Worm (Caenorhabditis elegans): ENCODE data around the gene srh-248.
"Not testable (repeated sequence)": the region's sequence is repeated elsewhere in the genome, so short reads cannot be mapped to it uniquely, and the experiment has no call there.

srh-248 gene

ce11 chrV:2960894-2961293 is 5.7 kb upstream of the srh-248 start, which contains the start of gene srw-144:
Gene srw-144 (minus strand): TSS chrV:2960994.
- TF ChIP-seq ets-7 (tag; optimal IDR thresholded peaks at IDR 0.05) (no peak), ceh-36 (tag; optimal IDR thresholded peaks at IDR 0.05) (no peak), tra-4 (tag; optimal IDR thresholded peaks at IDR 0.05) (no peak), hnd-1 (tag; optimal IDR thresholded peaks at IDR 0.05) (no peak), aly-1 (tag; optimal IDR thresholded peaks at IDR 0.05) (no peak), hmbx-1 (tag; optimal IDR thresholded peaks at IDR 0.05) (no peak), scrt-1 (GFP tag; IDR thresholded peaks at IDR 0.05) (no peak), hmg-4 (GFP tag; optimal IDR thresholded peaks at IDR 0.05) (no peak), ama-1 (optimal IDR thresholded peaks at IDR 0.05) (no peak), tbx-37 (GFP tag; conservative IDR thresholded peaks at IDR 0.05) (no peak), tbx-11 (GFP tag; IDR thresholded peaks at IDR 0.05) (no peak), F13C5.2 (tag; optimal IDR thresholded peaks at IDR 0.05) (no peak), ceh-13 (GFP tag; optimal IDR thresholded peaks at IDR 0.05) (no peak), pes-1 (GFP tag; IDR thresholded peaks at IDR 0.05) (no peak), flt-1 (GFP tag; IDR thresholded peaks at IDR 0.05) (no peak), B0310.2 (tag; optimal IDR thresholded peaks at IDR 0.05) (no peak), sea-1 (GFP tag; conservative IDR thresholded peaks at IDR 0.05) (no peak)

ce11 chrV:2958202-2958601 is 3.0 kb upstream of the srh-248 start, which contains the start of gene srw-142:
Gene srw-142 (minus strand): TSS chrV:2958302.
- no peak for TF ChIP-seq ceh-13 (GFP tag; optimal IDR thresholded peaks at IDR 0.05)
- no peak for TF ChIP-seq aly-1 (tag; optimal IDR thresholded peaks at IDR 0.05)
- TF ChIP-seq tbx-11 (GFP tag; IDR thresholded peaks at IDR 0.05): no peak
- no peak for TF ChIP-seq sea-1 (GFP tag; conservative IDR thresholded peaks at IDR 0.05)
- TF ChIP-seq ama-1 (optimal IDR thresholded peaks at IDR 0.05): no peak
- TF ChIP-seq tra-4 (tag; optimal IDR thresholded peaks at IDR 0.05): no peak
- TF ChIP-seq scrt-1 (GFP tag; IDR thresholded peaks at IDR 0.05): no peak
- no peak for TF ChIP-seq ets-7 (tag; optimal IDR thresholded peaks at IDR 0.05)
- no peak for TF ChIP-seq hmbx-1 (tag; optimal IDR thresholded peaks at IDR 0.05)
- no peak for TF ChIP-seq pes-1 (GFP tag; IDR thresholded peaks at IDR 0.05)
- no peak for TF ChIP-seq F13C5.2 (tag; optimal IDR thresholded peaks at IDR 0.05)
- no peak for TF ChIP-seq hnd-1 (tag; optimal IDR thresholded peaks at IDR 0.05)
- TF ChIP-seq hmg-4 (GFP tag; optimal IDR thresholded peaks at IDR 0.05): no peak
- no peak for TF ChIP-seq ceh-36 (tag; optimal IDR thresholded peaks at IDR 0.05)
- TF ChIP-seq tbx-37 (GFP tag; conservative IDR thresholded peaks at IDR 0.05): no peak
- no peak for TF ChIP-seq B0310.2 (tag; optimal IDR thresholded peaks at IDR 0.05)

ce11 chrV:2952102-2952501 is 3.1 kb downstream of the srh-248 start, which contains the start of gene srw-122:
Gene srw-122 (minus strand): TSS chrV:2952202.
- TF ChIP-seq pes-1 (GFP tag; IDR thresholded peaks at IDR 0.05); ama-1 (optimal IDR thresholded peaks at IDR 0.05); hmg-4 (GFP tag; optimal IDR thresholded peaks at IDR 0.05): not testable (repeated sequence)

DNA sequence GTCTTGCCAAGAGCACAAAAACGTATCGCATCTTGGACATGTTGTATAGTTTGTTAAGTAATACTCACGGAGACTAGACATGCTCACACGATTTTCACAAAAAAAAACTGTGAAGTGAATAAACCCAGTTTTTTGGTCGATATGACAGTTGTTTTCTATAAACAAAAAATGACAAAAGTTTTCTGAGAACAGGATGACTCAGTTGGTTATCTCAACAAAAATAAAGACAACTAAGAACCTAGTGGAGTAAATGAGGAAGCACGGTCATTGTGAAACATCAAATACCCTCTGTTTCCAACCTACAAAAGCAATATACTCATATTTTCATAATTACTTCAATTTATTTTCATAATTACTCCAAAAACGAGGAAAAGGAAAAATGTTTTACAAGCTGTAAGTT is 9.6 kb downstream of the srh-248 start, which contains the start of gene srh-87:
srh-87 (minus strand) TSS at position 101 of the 400 bp plus-strand sequence.
- TF ChIP-seq scrt-1 (GFP tag; IDR thresholded peaks at IDR 0.05) (no peak), hnd-1 (tag; optimal IDR thresholded peaks at IDR 0.05) (no peak), hmg-4 (GFP tag; optimal IDR thresholded peaks at IDR 0.05) (no peak), aly-1 (tag; optimal IDR thresholded peaks at IDR 0.05) (no peak), F13C5.2 (tag; optimal IDR thresholded peaks at IDR 0.05) (no peak), tra-4 (tag; optimal IDR thresholded peaks at IDR 0.05) (no peak), ceh-36 (tag; optimal IDR thresholded peaks at IDR 0.05) (no peak), ceh-13 (GFP tag; optimal IDR thresholded peaks at IDR 0.05) (no peak), hmbx-1 (tag; optimal IDR thresholded peaks at IDR 0.05) (no peak), ama-1 (optimal IDR thresholded peaks at IDR 0.05) (no peak), tbx-37 (GFP tag; conservative IDR thresholded peaks at IDR 0.05) (no peak), flt-1 (GFP tag; IDR thresholded peaks at IDR 0.05) (no peak), pes-1 (GFP tag; IDR thresholded peaks at IDR 0.05) (no peak), sea-1 (GFP tag; conservative IDR thresholded peaks at IDR 0.05) (no peak), tbx-11 (GFP tag; IDR thresholded peaks at IDR 0.05) (no peak), B0310.2 (tag; optimal IDR thresholded peaks at IDR 0.05) (no peak), ets-7 (tag; optimal IDR thresholded peaks at IDR 0.05) (no peak)

ce11 chrV:2943859-2944258 is 11.4 kb downstream of the srh-248 start, which contains the start of gene srw-137:
Gene srw-137 (minus strand): TSS chrV:2943959.
- TF ChIP-seq hmg-4 (GFP tag; optimal IDR thresholded peaks at IDR 0.05) (no peak), tbx-11 (GFP tag; IDR thresholded peaks at IDR 0.05) (no peak), ceh-36 (tag; optimal IDR thresholded peaks at IDR 0.05) (no peak), scrt-1 (GFP tag; IDR thresholded peaks at IDR 0.05) (no peak), hnd-1 (tag; optimal IDR thresholded peaks at IDR 0.05) (no peak), B0310.2 (tag; optimal IDR thresholded peaks at IDR 0.05) (no peak), ama-1 (optimal IDR thresholded peaks at IDR 0.05) (no peak), ets-7 (tag; optimal IDR thresholded peaks at IDR 0.05) (no peak), tbx-37 (GFP tag; conservative IDR thresholded peaks at IDR 0.05) (no peak), flt-1 (GFP tag; IDR thresholded peaks at IDR 0.05) (no peak), hmbx-1 (tag; optimal IDR thresholded peaks at IDR 0.05) (no peak), ceh-13 (GFP tag; optimal IDR thresholded peaks at IDR 0.05) (no peak), aly-1 (tag; optimal IDR thresholded peaks at IDR 0.05) (no peak)

DNA sequence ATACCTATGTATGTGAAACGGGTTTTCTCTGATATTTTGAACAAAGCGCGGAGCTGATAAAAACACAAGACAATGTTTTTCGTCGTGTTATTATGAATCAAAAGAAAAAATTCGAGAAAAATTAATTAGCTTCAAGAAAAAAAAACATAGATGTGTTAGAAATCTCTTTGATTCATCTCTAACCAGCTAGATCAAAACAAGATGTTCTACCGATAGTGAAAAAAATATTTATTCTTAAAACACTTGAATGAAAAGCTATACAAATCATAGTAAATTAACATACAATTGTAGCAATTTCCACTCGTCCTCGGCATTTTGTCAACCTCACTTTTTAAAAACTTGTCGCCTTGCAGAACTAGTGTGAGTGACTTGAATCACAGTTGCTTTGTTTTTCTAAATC is 13.0 kb downstream of the srh-248 start:
- no peak for TF ChIP-seq tra-4 (tag; optimal IDR thresholded peaks at IDR 0.05)
- no peak for TF ChIP-seq hmbx-1 (tag; optimal IDR thresholded peaks at IDR 0.05)
- no peak for TF ChIP-seq tbx-11 (GFP tag; IDR thresholded peaks at IDR 0.05)
- no peak for TF ChIP-seq B0310.2 (tag; optimal IDR thresholded peaks at IDR 0.05)
- TF ChIP-seq ets-7 (tag; optimal IDR thresholded peaks at IDR 0.05): no peak

DNA sequence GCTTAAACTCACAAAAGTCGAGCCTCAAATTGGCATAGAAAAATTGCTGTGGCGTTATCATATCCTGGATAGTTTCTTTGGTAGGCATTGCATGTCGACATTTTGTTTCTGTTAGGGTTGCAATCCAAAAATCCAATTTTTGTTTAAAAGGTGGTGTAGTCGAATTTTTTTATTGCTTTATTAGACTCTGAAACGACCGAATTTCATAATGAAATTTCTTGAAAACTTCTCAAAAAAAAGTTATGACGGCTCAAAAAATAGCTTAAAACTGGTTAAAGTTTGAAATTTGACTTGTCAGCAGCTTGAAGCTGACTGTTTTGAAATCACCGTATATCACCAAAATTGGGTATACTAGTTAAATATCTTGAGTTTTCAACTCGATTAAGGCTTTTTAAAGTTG is 13.8 kb downstream of the srh-248 start, which contains the start of gene srw-143:
srw-143 (minus strand) TSS at position 101 of the 400 bp plus-strand sequence.
- TF ChIP-seq hnd-1 (tag; optimal IDR thresholded peaks at IDR 0.05) (no peak), sea-1 (GFP tag; conservative IDR thresholded peaks at IDR 0.05) (no peak), tbx-37 (GFP tag; conservative IDR thresholded peaks at IDR 0.05) (no peak), hmg-4 (GFP tag; optimal IDR thresholded peaks at IDR 0.05) (no peak), B0310.2 (tag; optimal IDR thresholded peaks at IDR 0.05) (no peak), ceh-36 (tag; optimal IDR thresholded peaks at IDR 0.05) (no peak), flt-1 (GFP tag; IDR thresholded peaks at IDR 0.05) (no peak), hmbx-1 (tag; optimal IDR thresholded peaks at IDR 0.05) (no peak), aly-1 (tag; optimal IDR thresholded peaks at IDR 0.05) (no peak), tra-4 (tag; optimal IDR thresholded peaks at IDR 0.05) (no peak), pes-1 (GFP tag; IDR thresholded peaks at IDR 0.05) (no peak), F13C5.2 (tag; optimal IDR thresholded peaks at IDR 0.05) (no peak), scrt-1 (GFP tag; IDR thresholded peaks at IDR 0.05) (no peak), tbx-11 (GFP tag; IDR thresholded peaks at IDR 0.05) (no peak), ceh-13 (GFP tag; optimal IDR thresholded peaks at IDR 0.05) (no peak), ama-1 (optimal IDR thresholded peaks at IDR 0.05) (no peak), ets-7 (tag; optimal IDR thresholded peaks at IDR 0.05) (no peak)

Data from whole organism, early embryonic.